Worm (Caenorhabditis elegans): ENCODE measurements around the gene mxl-3.
A peak's percentile ranks its signal among the peaks of the same experiment; 100 is the strongest.

mxl-3 gene

DNA sequence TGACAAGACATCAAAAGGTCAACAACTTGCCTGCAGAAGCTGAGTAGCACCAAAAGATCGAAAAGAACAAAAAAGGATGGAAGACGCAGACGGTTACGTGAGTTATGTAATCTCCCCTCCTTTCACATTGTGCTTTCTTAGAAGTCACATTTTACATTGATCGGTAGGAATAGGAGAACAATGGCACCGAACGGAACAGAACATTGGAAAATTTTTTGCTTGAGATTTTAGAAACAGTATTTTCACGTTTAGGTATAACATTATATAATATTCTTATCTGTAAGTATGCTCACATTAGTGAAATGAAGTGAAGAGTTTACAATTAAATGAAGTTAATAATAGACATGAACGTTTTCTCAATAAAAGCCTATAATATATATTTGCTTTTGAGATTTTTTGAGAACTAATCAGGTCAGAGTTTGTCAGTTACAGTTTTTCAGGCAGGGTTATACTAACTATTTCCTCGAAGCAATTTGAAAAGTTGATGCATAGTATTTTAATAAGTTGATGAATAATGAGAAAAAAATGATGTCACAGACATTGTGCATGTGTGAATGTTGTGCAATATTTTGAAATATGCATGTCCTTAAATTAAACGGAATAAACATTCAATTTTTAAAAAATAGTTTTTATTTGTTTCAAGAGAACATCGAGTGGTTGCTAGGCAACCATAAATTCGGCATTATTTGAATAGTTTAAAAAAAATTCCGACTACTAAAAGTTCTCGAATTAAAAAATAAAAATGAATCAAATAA lies 30.6 kb upstream of the mxl-3 start:
- peak; percentile 36 for TF ChIP-seq unc-55 (GFP tag; optimal IDR thresholded peaks at IDR 0.05)
- TF ChIP-seq lsy-2 (tag; optimal IDR thresholded peaks at IDR 0.05): no peak
- peak; percentile 35 for TF ChIP-seq nhr-129 (tag; optimal IDR thresholded peaks at IDR 0.05)

DNA sequence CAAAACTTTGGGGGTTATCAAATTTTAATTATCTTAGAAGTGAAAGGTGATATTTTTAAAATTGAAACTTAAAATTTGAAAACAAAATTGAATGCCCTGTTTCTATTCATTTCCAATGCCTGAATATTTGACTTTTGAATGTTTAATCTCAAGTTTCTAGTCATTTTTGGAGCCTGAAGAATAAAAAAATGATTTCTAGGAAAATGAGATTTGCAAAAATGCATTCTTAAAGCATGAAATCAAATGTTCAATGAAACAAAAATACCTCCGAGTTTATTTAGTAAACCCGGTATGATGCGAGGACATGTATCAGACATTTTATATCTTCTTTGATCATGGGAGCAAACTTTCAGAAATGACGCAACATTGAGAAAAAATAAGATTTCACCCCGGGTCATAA lies 28.5 kb upstream of the mxl-3 start:
- TF ChIP-seq nhr-129 (tag; optimal IDR thresholded peaks at IDR 0.05) (peak; percentile 3), aly-2 (tag; optimal IDR thresholded peaks at IDR 0.05) (no peak), fos-1 (tag; optimal IDR thresholded peaks at IDR 0.05) (no peak), nhr-77 (tag; optimal IDR thresholded peaks at IDR 0.05) (no peak), R02D3.7 (tag; optimal IDR thresholded peaks at IDR 0.05) (no peak), blmp-1 (tag; optimal IDR thresholded peaks at IDR 0.05; ENCODE audit: insufficient read depth) (no peak)

DNA sequence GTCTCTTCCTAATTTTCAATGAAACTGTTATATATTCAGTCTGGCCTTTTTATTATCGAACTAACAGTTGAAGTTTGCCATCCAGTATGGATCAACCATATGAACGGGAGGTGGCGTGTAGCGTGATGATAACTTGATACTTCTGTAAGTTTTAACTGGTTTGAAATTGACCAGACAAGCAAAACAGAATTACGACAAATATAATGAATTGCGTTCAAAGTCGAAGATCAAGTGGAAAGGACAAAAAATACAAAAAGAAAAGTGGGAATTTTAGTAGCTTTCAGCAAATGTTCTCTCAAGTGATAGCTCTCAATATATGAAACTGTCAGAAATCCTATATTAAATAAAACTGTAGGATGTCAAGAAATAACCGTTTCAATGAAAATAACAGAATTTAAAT lies 26.2 kb upstream of the mxl-3 start, which contains the start of the genes C49F8.14 and gem-1:
TSS of gene C49F8.14 (minus strand) at position 99 of the 400 bp plus-strand sequence.
TSS of gene gem-1 (minus strand) at position 142 of the 400 bp plus-strand sequence.
- TF ChIP-seq lin-11 (tag; optimal IDR thresholded peaks at IDR 0.05) (no peak), nhr-129 (tag; optimal IDR thresholded peaks at IDR 0.05) (no peak), mbf-1 (tag; optimal IDR thresholded peaks at IDR 0.05) (no peak), egl-27 (tag; optimal IDR thresholded peaks at IDR 0.05) (no peak), fos-1 (tag; optimal IDR thresholded peaks at IDR 0.05) (no peak)

DNA sequence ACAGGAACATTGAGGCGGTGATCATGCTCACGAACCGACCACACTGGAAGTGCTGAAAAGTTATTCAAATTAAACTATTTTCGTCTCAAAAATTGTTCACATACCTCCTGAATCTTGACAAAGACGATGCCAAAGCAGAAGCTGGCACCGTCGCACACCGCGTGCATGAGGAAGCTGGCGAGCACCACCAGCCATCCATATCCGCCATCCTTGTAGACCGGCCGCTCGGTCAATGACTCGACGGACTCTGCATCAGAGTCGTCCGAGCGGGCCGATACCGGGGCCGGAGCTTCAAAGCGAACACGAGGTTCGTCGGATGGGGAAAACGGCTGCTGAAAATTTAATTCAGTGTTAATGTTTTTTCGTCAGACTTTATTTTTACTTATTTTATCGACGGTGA lies 25.6 kb upstream of the mxl-3 start:
- TF ChIP-seq ztf-11 (tag; optimal IDR thresholded peaks at IDR 0.05) (no peak), unc-39 (tag; optimal IDR thresholded peaks at IDR 0.05) (no peak), egl-27 (tag; optimal IDR thresholded peaks at IDR 0.05) (no peak), sma-3 (GFP tag; optimal IDR thresholded peaks at IDR 0.05) (no peak)

DNA sequence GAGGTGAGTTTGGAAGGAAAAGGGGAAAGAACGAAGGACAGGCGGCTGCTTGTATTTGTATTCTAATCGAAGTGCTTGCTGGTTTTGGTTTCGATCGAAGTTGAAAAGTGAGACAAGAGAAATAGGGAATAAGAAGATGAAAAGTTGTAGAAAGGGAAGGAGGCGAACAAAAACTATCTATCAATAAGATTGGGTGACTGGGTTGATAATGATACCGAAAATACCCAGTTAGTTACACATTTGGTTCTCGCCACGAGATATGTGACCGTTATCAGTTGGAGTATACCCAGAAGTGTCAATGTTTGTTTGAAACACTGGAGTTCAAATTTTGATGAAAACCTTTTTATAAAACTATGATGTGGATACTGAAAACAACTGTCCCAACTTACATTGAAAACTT lies 17.7 kb upstream of the mxl-3 start:
- TF ChIP-seq nhr-237 (tag; optimal IDR thresholded peaks at IDR 0.05) (no peak), elt-3 (tag; optimal IDR thresholded peaks at IDR 0.05) (no peak), lin-13 (GFP tag; optimal IDR thresholded peaks at IDR 0.05) (no peak), zag-1 (tag; optimal IDR thresholded peaks at IDR 0.05) (no peak), unc-55 (GFP tag; optimal IDR thresholded peaks at IDR 0.05) (no peak), ceh-16 (tag; optimal IDR thresholded peaks at IDR 0.05) (no peak), gmeb-1 (tag; optimal IDR thresholded peaks at IDR 0.05) (no peak), sma-9 (GFP tag; optimal IDR thresholded peaks at IDR 0.05) (peak; percentile 83), sma-9 (tag; optimal IDR thresholded peaks at IDR 0.05) (no peak), lin-11 (tag; optimal IDR thresholded peaks at IDR 0.05) (no peak), lin-39 (tag; optimal IDR thresholded peaks at IDR 0.05) (no peak), mbf-1 (tag; optimal IDR thresholded peaks at IDR 0.05) (no peak), C34F6.9 (tag; optimal IDR thresholded peaks at IDR 0.05) (no peak), crh-2 (tag; optimal IDR thresholded peaks at IDR 0.05) (peak; percentile 39), ztf-1 (GFP tag; conservative IDR thresholded peaks at IDR 0.05) (no peak), nhr-77 (tag; optimal IDR thresholded peaks at IDR 0.05) (no peak), ztf-4 (tag; optimal IDR thresholded peaks at IDR 0.05) (no peak), fos-1 (tag; optimal IDR thresholded peaks at IDR 0.05) (peak; percentile 89), unc-39 (tag; optimal IDR thresholded peaks at IDR 0.05) (no peak), blmp-1 (tag; optimal IDR thresholded peaks at IDR 0.05; ENCODE audit: insufficient read depth) (peak; percentile 1)

DNA sequence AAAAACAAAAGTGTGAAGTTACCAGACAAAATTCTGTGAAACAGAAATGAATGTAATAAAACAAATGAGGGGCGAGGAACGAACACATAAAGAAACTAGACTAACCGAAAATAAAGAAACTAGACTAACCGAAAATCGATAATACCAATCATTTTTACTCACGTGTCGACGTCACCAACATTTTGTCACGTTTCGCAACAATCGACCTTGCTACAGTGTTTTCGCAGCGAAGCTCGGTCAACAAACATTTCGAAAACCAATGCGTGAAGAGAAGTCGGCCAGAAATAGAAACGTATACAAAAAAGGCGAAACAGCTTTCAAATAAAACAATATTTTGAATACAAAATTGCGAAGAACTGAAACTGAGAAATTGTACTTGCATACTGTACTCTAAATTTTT lies 16.4 kb upstream of the mxl-3 start:
- TF ChIP-seq C34F6.9 (tag; optimal IDR thresholded peaks at IDR 0.05) (no peak), sem-4 (tag; optimal IDR thresholded peaks at IDR 0.05) (no peak), mab-5 (tag; optimal IDR thresholded peaks at IDR 0.05) (no peak), ama-1 (optimal IDR thresholded peaks at IDR 0.05) (no peak), mdl-1 (tag; optimal IDR thresholded peaks at IDR 0.05) (no peak), nhr-10 (tag; optimal IDR thresholded peaks at IDR 0.05) (no peak), lin-39 (tag; optimal IDR thresholded peaks at IDR 0.05) (no peak), nhr-129 (tag; optimal IDR thresholded peaks at IDR 0.05) (peak; percentile 66), sma-3 (GFP tag; optimal IDR thresholded peaks at IDR 0.05) (no peak), nhr-23 (tag; optimal IDR thresholded peaks at IDR 0.05) (no peak), elt-1 (tag; optimal IDR thresholded peaks at IDR 0.05) (no peak), Y55F3AM.14 (GFP tag; optimal IDR thresholded peaks at IDR 0.05) (no peak), snpc-4 (tag; optimal IDR thresholded peaks at IDR 0.05) (no peak), lin-11 (tag; optimal IDR thresholded peaks at IDR 0.05) (no peak), nhr-11 (tag; optimal IDR thresholded peaks at IDR 0.05) (no peak), alr-1 (tag; optimal IDR thresholded peaks at IDR 0.05) (no peak), nhr-6 (tag; optimal IDR thresholded peaks at IDR 0.05) (no peak), ceh-16 (tag; optimal IDR thresholded peaks at IDR 0.05) (no peak), egl-27 (tag; optimal IDR thresholded peaks at IDR 0.05) (no peak), nhr-77 (tag; optimal IDR thresholded peaks at IDR 0.05) (no peak), aly-2 (tag; optimal IDR thresholded peaks at IDR 0.05) (no peak), unc-62 (GFP tag; optimal IDR thresholded peaks at IDR 0.05) (no peak), crh-2 (tag; optimal IDR thresholded peaks at IDR 0.05) (peak; percentile 27), ceh-82 (tag; optimal IDR thresholded peaks at IDR 0.05) (no peak), ztf-4 (tag; optimal IDR thresholded peaks at IDR 0.05) (no peak), sma-9 (GFP tag; optimal IDR thresholded peaks at IDR 0.05) (peak; percentile 34), sma-9 (tag; optimal IDR thresholded peaks at IDR 0.05) (no peak)
